Fruit fly (Drosophila melanogaster): ENCODE results near the gene daed.

The daed gene

DNA sequence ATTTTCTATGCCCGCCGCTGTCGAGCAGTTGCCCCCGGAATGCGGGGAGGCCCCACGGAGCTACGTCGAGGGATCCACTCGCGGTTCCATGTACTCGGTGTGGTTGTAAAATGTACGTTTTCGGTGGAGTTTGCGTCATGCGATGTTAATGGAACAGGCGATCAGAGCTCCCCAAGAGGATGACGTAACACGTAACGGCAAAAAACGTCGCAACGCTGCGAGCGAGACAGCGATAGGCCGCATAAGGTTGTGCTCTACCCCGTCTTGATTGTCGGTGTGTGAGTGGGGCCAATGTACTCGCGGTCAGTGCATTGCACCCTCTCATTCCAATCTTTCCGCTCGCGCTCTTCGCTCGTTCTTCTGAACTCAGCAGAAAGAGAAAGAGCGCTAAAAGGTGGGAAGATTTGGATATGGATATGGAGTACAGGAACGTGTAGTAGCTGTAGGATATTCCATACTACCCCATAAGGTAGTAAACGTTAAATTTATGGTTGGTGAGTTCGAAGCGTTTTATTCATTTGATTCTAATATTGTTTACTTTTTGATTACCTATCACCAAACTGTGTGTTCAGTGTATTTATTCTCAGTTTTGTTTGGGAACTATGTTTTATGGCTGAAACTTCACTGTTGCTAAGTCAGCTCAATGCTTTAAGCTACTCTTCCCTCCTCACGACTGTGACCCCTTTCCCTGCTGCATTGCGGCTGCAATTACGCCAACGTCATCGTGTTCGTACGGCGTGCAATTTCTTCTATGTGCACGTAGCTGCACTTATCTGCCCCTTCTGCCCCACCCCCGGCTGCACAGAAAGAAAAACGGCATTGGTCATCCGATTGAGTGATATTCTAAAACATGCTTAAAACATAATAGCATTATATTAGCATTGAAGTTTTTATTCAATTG lies 15.7 kb downstream of the daed start (continued):
- no peak for TF ChIP-seq NK7.1 (GFP tag; optimal IDR thresholded peaks at IDR 0.05)
- no peak for TF ChIP-seq bowl (GFP tag; IDR thresholded peaks at IDR 0.05)
- TF ChIP-seq CG6689 (GFP tag; IDR thresholded peaks at IDR 0.05): no peak
- no peak for TF ChIP-seq dmrt99B (tag; optimal IDR thresholded peaks at IDR 0.05)
- no peak for TF ChIP-seq ara (GFP tag; IDR thresholded peaks at IDR 0.05)
- TF ChIP-seq eyg (GFP tag; optimal IDR thresholded peaks at IDR 0.05): no peak
- TF ChIP-seq Hr78 (GFP tag; optimal IDR thresholded peaks at IDR 0.05): peak in 1 of 2 experiments; percentile 53
- no peak for TF ChIP-seq zfh2 (GFP tag; optimal IDR thresholded peaks at IDR 0.05)
- peak; percentile 45 for TF ChIP-seq cwo (GFP tag; optimal IDR thresholded peaks at IDR 0.05)
- no peak for TF ChIP-seq br (optimal IDR thresholded peaks at IDR 0.05)
- TF ChIP-seq sr (GFP tag; IDR thresholded peaks at IDR 0.05): no peak
- no peak for TF ChIP-seq CG4707 (GFP tag; optimal IDR thresholded peaks at IDR 0.05)
- TF ChIP-seq CG11695 (GFP tag; IDR thresholded peaks at IDR 0.05): no peak
- TF ChIP-seq CrebB (tag; optimal IDR thresholded peaks at IDR 0.05): no peak
- TF ChIP-seq ttk (GFP tag; IDR thresholded peaks at IDR 0.05): no peak
- TF ChIP-seq abd-A (tag; optimal IDR thresholded peaks at IDR 0.05): peak; percentile 46
- no peak for TF ChIP-seq CG1792 (GFP tag; optimal IDR thresholded peaks at IDR 0.05)
- TF ChIP-seq CG6272 (GFP tag; IDR thresholded peaks at IDR 0.05): no peak
- no peak for TF ChIP-seq Oaz (GFP tag; IDR thresholded peaks at IDR 0.05)
- TF ChIP-seq CG12071 (GFP tag; optimal IDR thresholded peaks at IDR 0.05): peak; percentile 11
- peak; percentile 81 for TF ChIP-seq CG12769 (tag; optimal IDR thresholded peaks at IDR 0.05)
- TF ChIP-seq kah (GFP tag; optimal IDR thresholded peaks at IDR 0.05): peak; percentile 12
- TF ChIP-seq Dp (GFP tag; optimal IDR thresholded peaks at IDR 0.05): no peak
- no peak for TF ChIP-seq odd (GFP tag; optimal IDR thresholded peaks at IDR 0.05)
- TF ChIP-seq CG5953 (GFP tag; IDR thresholded peaks at IDR 0.05): no peak
- TF ChIP-seq gro (GFP tag; optimal IDR thresholded peaks at IDR 0.05): peak; percentile 19
- no peak for TF ChIP-seq Abd-B (GFP tag; optimal IDR thresholded peaks at IDR 0.05)
- no peak for TF ChIP-seq CG31224 (GFP tag; IDR thresholded peaks at IDR 0.05)
- no peak for TF ChIP-seq kay (GFP tag; optimal IDR thresholded peaks at IDR 0.05)
- no peak for TF ChIP-seq fd102C (GFP tag; optimal IDR thresholded peaks at IDR 0.05)
- no peak for TF ChIP-seq Asciz (GFP tag; optimal IDR thresholded peaks at IDR 0.05)
- no peak for TF ChIP-seq NC2β (GFP tag; optimal IDR thresholded peaks at IDR 0.05)
- no peak for TF ChIP-seq scrt (GFP tag; optimal IDR thresholded peaks at IDR 0.05)
- no peak for TF ChIP-seq rib (GFP tag; IDR thresholded peaks at IDR 0.05)
- no peak for TF ChIP-seq inv (GFP tag; IDR thresholded peaks at IDR 0.05; ENCODE audit: partially characterized antibody)
- no peak for TF ChIP-seq CG13296 (GFP tag; optimal IDR thresholded peaks at IDR 0.05)
- no peak for TF ChIP-seq her (GFP tag; optimal IDR thresholded peaks at IDR 0.05)
- TF ChIP-seq tgo (GFP tag; IDR thresholded peaks at IDR 0.05): no peak
- no peak for TF ChIP-seq H2.0 (GFP tag; IDR thresholded peaks at IDR 0.05)
- no peak for TF ChIP-seq Dad (GFP tag; optimal IDR thresholded peaks at IDR 0.05)
- TF ChIP-seq CG12155 (GFP tag; optimal IDR thresholded peaks at IDR 0.05): peak; percentile 10
- peak; percentile 58 for TF ChIP-seq CG10543 (GFP tag; optimal IDR thresholded peaks at IDR 0.05)
- peak; percentile 67 for TF ChIP-seq Ets65A (GFP tag)
- TF ChIP-seq Stat92E (GFP tag; optimal IDR thresholded peaks at IDR 0.05): no peak
- no peak for TF ChIP-seq Antp (GFP tag; optimal IDR thresholded peaks at IDR 0.05)
- TF ChIP-seq CG2120 (GFP tag; optimal IDR thresholded peaks at IDR 0.05): no peak
- TF ChIP-seq CG14667 (GFP tag; IDR thresholded peaks at IDR 0.05): no peak
- no peak for TF ChIP-seq HHEX (GFP tag; optimal IDR thresholded peaks at IDR 0.05)
- no peak for TF ChIP-seq wor (GFP tag; IDR thresholded peaks at IDR 0.05)
- TF ChIP-seq gce (GFP tag; IDR thresholded peaks at IDR 0.05): no peak
